Fruit fly (Drosophila melanogaster) whole organism, embryonic: ENCODE measurements around the gene CG31778.

Experiments used
- Atf-2 ChIP-seq: fragments of 200-800 bp; sonication (Bioruptor generic); optimal IDR thresholded peaks from 2 replicates; lab custom pipeline; 2016; ENCODE audit warnings: missing biosample characterization, missing genetic modification characterization
- B-H2 ChIP-seq: fragments of 200-800 bp; sonication (Bioruptor generic); optimal IDR thresholded peaks from 2 replicates; lab custom pipeline; 2018; ENCODE audit warnings: missing biosample characterization, mild to moderate bottlenecking, missing genetic modification characterization
- BtbVII ChIP-seq: fragments of 200-800 bp; sonication (Bioruptor generic); optimal IDR thresholded peaks from 3 replicates; lab custom pipeline; 2017; ENCODE audit warnings: missing biosample characterization, mild to moderate bottlenecking, missing genetic modification characterization
- CG11695 ChIP-seq: fragments of 200-800 bp; sonication (Bioruptor generic); IDR thresholded peaks from 3 replicates; pipeline ENCODE4 v1.3.6; 2022; ENCODE audit warnings: missing biosample characterization, missing genetic modification characterization
- CG11723 ChIP-seq: fragments of 200-800 bp; sonication (Bioruptor generic); optimal IDR thresholded peaks from 2 replicates; lab custom pipeline; 2017; ENCODE audit warnings: missing biosample characterization, mild to moderate bottlenecking, missing genetic modification characterization
- CG12942 ChIP-seq: fragments of 200-800 bp; sonication (Bioruptor generic); optimal IDR thresholded peaks from 3 replicates; lab custom pipeline; 2016; ENCODE audit warnings: missing biosample characterization, missing genetic modification characterization
- CG14050 ChIP-seq: fragments of 200-800 bp; sonication (Bioruptor generic); IDR thresholded peaks from 3 replicates; pipeline ENCODE4 v1.3.6; 2022; ENCODE audit warnings: missing biosample characterization, missing genetic modification characterization
- CG14965 ChIP-seq: fragments of 200-800 bp; sonication (Bioruptor generic); optimal IDR thresholded peaks from 2 replicates; lab custom pipeline; 2016; ENCODE audit warnings: missing biosample characterization, missing genetic modification characterization, borderline replicate concordance
- CG15514 ChIP-seq: fragments of 200-800 bp; sonication (Bioruptor generic); optimal IDR thresholded peaks from 3 replicates; lab custom pipeline; 2017; ENCODE audit warnings: missing biosample characterization, missing genetic modification characterization, mild to moderate bottlenecking, moderate library complexity, missing genetic modification reagents
- CG15696 ChIP-seq: fragments of 200-800 bp; sonication (Bioruptor generic); optimal IDR thresholded peaks from 2 replicates; lab custom pipeline; 2019; ENCODE audit warnings: missing biosample characterization, mild to moderate bottlenecking, missing genetic modification characterization, moderate library complexity
- CG17186 ChIP-seq: fragments of 200-800 bp; sonication (Bioruptor generic); optimal IDR thresholded peaks from 3 replicates; lab custom pipeline; 2017; ENCODE audit warnings: missing biosample characterization, missing genetic modification reagents, missing genetic modification characterization
- CG17612 ChIP-seq: fragments of 200-800 bp; sonication (Bioruptor generic); IDR thresholded peaks from 2 replicates; pipeline ENCODE4 v1.3.6; 2022; ENCODE audit warnings: missing biosample characterization, missing genetic modification characterization
- CG17829 ChIP-seq: fragments of 200-800 bp; optimal IDR thresholded peaks from 2 replicates; lab custom pipeline; 2019; ENCODE audit warnings: missing biosample characterization, mild to moderate bottlenecking, missing genetic modification characterization, moderate library complexity
- CG18262 ChIP-seq: fragments of 200-800 bp; optimal IDR thresholded peaks from 3 replicates; lab custom pipeline; 2019; ENCODE audit warnings: missing biosample characterization, mild to moderate bottlenecking, missing genetic modification characterization, moderate library complexity
- CG18619 ChIP-seq: fragments of 200-800 bp; sonication (Bioruptor generic); optimal IDR thresholded peaks from 3 replicates; lab custom pipeline; 2017; ENCODE audit warnings: missing biosample characterization, mild to moderate bottlenecking, missing genetic modification characterization
- CG2129 ChIP-seq: fragments of 200-800 bp; sonication (Bioruptor generic); IDR thresholded peaks from 2 replicates; pipeline ENCODE4 v1.3.6; 2022; ENCODE audit warnings: missing biosample characterization, missing genetic modification characterization; ENCODE audit not compliant: partially characterized antibody
- CG2889 ChIP-seq: fragments of 200-800 bp; sonication (Bioruptor generic); IDR thresholded peaks from 3 replicates; pipeline ENCODE4 v1.3.6; 2022; ENCODE audit warnings: missing biosample characterization, missing genetic modification characterization
- CG31224 ChIP-seq: fragments of 200-800 bp; sonication (Bioruptor generic); IDR thresholded peaks from 2 replicates; pipeline ENCODE4 v1.3.6; 2022; ENCODE audit warnings: missing biosample characterization, missing genetic modification characterization
- CG32772 ChIP-seq: fragments of 200-800 bp; sonication (Bioruptor generic); IDR thresholded peaks from 2 replicates; pipeline ENCODE4 v1.3.6; 2022; ENCODE audit warnings: missing biosample characterization, missing genetic modification characterization
- CG3281 ChIP-seq: fragments of 200-800 bp; sonication (Bioruptor generic); optimal IDR thresholded peaks from 3 replicates; lab custom pipeline; 2017; ENCODE audit warnings: missing biosample characterization, mild to moderate bottlenecking, missing genetic modification characterization
- CG34224 ChIP-seq: fragments of 200-800 bp; sonication (Bioruptor generic); IDR thresholded peaks from 3 replicates; pipeline ENCODE4 v1.3.6; 2022; ENCODE audit warnings: missing biosample characterization, missing genetic modification characterization; ENCODE audit not compliant: partially characterized antibody
- CG4282 ChIP-seq: fragments of 200-800 bp; sonication (Bioruptor generic); optimal IDR thresholded peaks from 2 replicates; lab custom pipeline; 2016; ENCODE audit warnings: missing biosample characterization, missing genetic modification characterization
- CG43689 ChIP-seq: fragments of 200-800 bp; sonication (Bioruptor generic); IDR thresholded peaks from 2 replicates; pipeline ENCODE4 v1.3.6; 2022; ENCODE audit warnings: missing biosample characterization, missing genetic modification characterization
- CG4424 ChIP-seq: fragments of 200-800 bp; sonication (Bioruptor generic); optimal IDR thresholded peaks from 3 replicates; lab custom pipeline; 2016; ENCODE audit warnings: missing biosample characterization, missing genetic modification characterization
- CG5180 ChIP-seq: fragments of 200-800 bp; sonication (Bioruptor generic); optimal IDR thresholded peaks from 3 replicates; lab custom pipeline; 2017; ENCODE audit warnings: missing biosample characterization, missing genetic modification characterization, mild to moderate bottlenecking, moderate library complexity, missing genetic modification reagents
- CG6813 ChIP-seq: fragments of 200-800 bp; sonication (Bioruptor generic); optimal IDR thresholded peaks from 2 replicates; lab custom pipeline; 2017; ENCODE audit warnings: missing biosample characterization, missing genetic modification characterization, mild to moderate bottlenecking, moderate library complexity, missing genetic modification reagents
- CG7745 ChIP-seq: fragments of 200-800 bp; sonication (Bioruptor generic); optimal IDR thresholded peaks from 2 replicates; lab custom pipeline; 2018; ENCODE audit warnings: missing biosample characterization, mild to moderate bottlenecking, missing genetic modification characterization, moderate library complexity
- CG8388 ChIP-seq: fragments of 200-800 bp; sonication (Bioruptor generic); optimal IDR thresholded peaks from 2 replicates; lab custom pipeline; 2019; ENCODE audit warnings: missing biosample characterization, mild to moderate bottlenecking, missing genetic modification characterization, moderate library complexity
- CHES-1-like ChIP-seq: fragments of 200-800 bp; sonication (Bioruptor generic); optimal IDR thresholded peaks from 2 replicates; lab custom pipeline; 2016; ENCODE audit warnings: missing biosample characterization, missing genetic modification characterization
- ERR ChIP-seq: fragments of 200-800 bp; sonication (Bioruptor generic); optimal IDR thresholded peaks from 2 replicates; lab custom pipeline; 2016; ENCODE audit warnings: missing biosample characterization, missing genetic modification characterization
- Hr51 ChIP-seq, 2 experiments: fragments of 200-800 bp; sonication (Bioruptor generic); optimal IDR thresholded peaks; 2 replicates in 1 of 2; 3 replicates in 1 of 2; lab custom pipeline; 2016 to 2018; ENCODE audit warnings: missing biosample characterization in 2 of 2, missing genetic modification characterization in 2 of 2, mild to moderate bottlenecking in 1 of 2, moderate library complexity in 1 of 2
- Kr ChIP-seq: fragments of 200-800 bp; sonication (Bioruptor generic); optimal IDR thresholded peaks from 2 replicates; lab custom pipeline; 2017; ENCODE audit warnings: missing biosample characterization, mild to moderate bottlenecking, missing genetic modification characterization
- Neu2 ChIP-seq: fragments of 200-800 bp; sonication (Bioruptor generic); optimal IDR thresholded peaks from 3 replicates; lab custom pipeline; 2016; ENCODE audit warnings: missing biosample characterization, missing genetic modification characterization, borderline replicate concordance
- Sry-β ChIP-seq: fragments of 200-800 bp; sonication (Bioruptor generic); optimal IDR thresholded peaks from 2 replicates; lab custom pipeline; 2018; ENCODE audit warnings: missing biosample characterization, mild to moderate bottlenecking, missing genetic modification characterization, moderate library complexity
- YL-1 ChIP-seq: fragments of 200-800 bp; sonication (Bioruptor generic); optimal IDR thresholded peaks from 3 replicates; lab custom pipeline; 2017; ENCODE audit warnings: missing biosample characterization, mild to moderate bottlenecking, missing genetic modification characterization
- abd-A ChIP-seq: fragments of 200-800 bp; sonication (Bioruptor generic); optimal IDR thresholded peaks from 3 replicates; lab custom pipeline; 2019; ENCODE audit warnings: missing biosample characterization, mild to moderate bottlenecking, missing genetic modification characterization, moderate library complexity
- al ChIP-seq: fragments of 200-800 bp; sonication (Bioruptor generic); IDR thresholded peaks from 2 replicates; pipeline ENCODE4 v1.3.6; 2022; ENCODE audit warnings: missing biosample characterization, missing genetic modification characterization
- ara ChIP-seq: fragments of 200-800 bp; sonication (Bioruptor generic); IDR thresholded peaks from 2 replicates; pipeline ENCODE4 v1.3.6; 2022; ENCODE audit warnings: missing biosample characterization, missing genetic modification characterization
- bsh ChIP-seq, 2 experiments: fragments of 200-800 bp; sonication (Bioruptor generic); optimal IDR thresholded peaks; 2 replicates each; lab custom pipeline; 2017 to 2018; ENCODE audit warnings: mild to moderate bottlenecking in 2 of 2, missing biosample characterization in 2 of 2, missing genetic modification characterization in 2 of 2, moderate library complexity in 1 of 2
- dmrt99B ChIP-seq: fragments of 200-800 bp; sonication (Bioruptor generic); optimal IDR thresholded peaks from 2 replicates; lab custom pipeline; 2018; ENCODE audit warnings: missing biosample characterization, mild to moderate bottlenecking, missing genetic modification characterization, moderate library complexity
- fru ChIP-seq: fragments of >200 bp; optimal IDR thresholded peaks from 2 replicates; lab custom pipeline; 2017
- gcm ChIP-seq: fragments of 200-800 bp; sonication (Bioruptor generic); optimal IDR thresholded peaks from 2 replicates; lab custom pipeline; 2019; ENCODE audit warnings: missing biosample characterization, mild to moderate bottlenecking, missing genetic modification characterization, moderate library complexity
- her ChIP-seq: fragments of 200-800 bp; sonication (Bioruptor generic); optimal IDR thresholded peaks from 2 replicates; lab custom pipeline; 2016; ENCODE audit warnings: missing biosample characterization, missing genetic modification characterization
- ken ChIP-seq: fragments of 200-800 bp; sonication (Bioruptor generic); IDR thresholded peaks from 3 replicates; pipeline ENCODE4 v1.3.6; 2022; ENCODE audit warnings: missing biosample characterization, missing genetic modification characterization
- nau ChIP-seq: fragments of 200-800 bp; sonication (Bioruptor generic); optimal IDR thresholded peaks from 3 replicates; lab custom pipeline; 2017; ENCODE audit warnings: missing biosample characterization, mild to moderate bottlenecking, missing genetic modification characterization, missing genetic modification reagents
- otp ChIP-seq: fragments of 200-800 bp; sonication (Bioruptor generic); IDR thresholded peaks from 3 replicates; pipeline ENCODE4, ENCODE4 v1.3.6; 2022; ENCODE audit warnings: missing biosample characterization, missing genetic modification characterization
- pnt ChIP-seq: fragments of 200-800 bp; sonication (Bioruptor generic); optimal IDR thresholded peaks from 3 replicates; lab custom pipeline; 2016; ENCODE audit warnings: missing biosample characterization, missing genetic modification characterization
- run ChIP-seq: fragments of 200-800 bp; sonication (Bioruptor generic); optimal IDR thresholded peaks from 3 replicates; lab custom pipeline; 2018; ENCODE audit warnings: missing biosample characterization, mild to moderate bottlenecking, missing genetic modification characterization
- sens ChIP-seq: fragments of 200-800 bp; sonication (Bioruptor generic); peaks from one replicate; lab custom pipeline; 2016; ENCODE audit warnings: missing biosample characterization, missing genetic modification characterization
- tna ChIP-seq: fragments of 200-800 bp; sonication (Bioruptor generic); IDR thresholded peaks from 2 replicates; pipeline ENCODE4 v1.3.6; 2022; ENCODE audit warnings: missing biosample characterization, missing genetic modification characterization; ENCODE audit not compliant: partially characterized antibody

CG31778 gene

dm6 chr2L:3719414-3719959 is 14.2 kb upstream of the CG31778 start (continued):
- no peak for TF ChIP-seq CG14050 (GFP tag; lab: Robert Waterston, UW)
- TF ChIP-seq CG43689 (GFP tag; lab: Robert Waterston, UW) = no peak
- TF ChIP-seq run (tag; lab: Kevin White, UChicago) = no peak
- TF ChIP-seq CG2129 = no peak
- TF ChIP-seq ERR = no peak
- TF ChIP-seq CG2889 (GFP tag; lab: Robert Waterston, UW) = no peak
- TF ChIP-seq sens (GFP tag; lab: Kevin White, UChicago) = peak; percentile 70
- no peak for TF ChIP-seq pnt (GFP tag; lab: Kevin White, UChicago)
- no peak; the same call in 1 of the 2 replicates for TF ChIP-seq ara (GFP tag; lab: Robert Waterston, UW)
- TF ChIP-seq Atf-2 (GFP tag; lab: Kevin White, UChicago) = no peak
- no peak for TF ChIP-seq CG11723
- no peak for TF ChIP-seq ken (GFP tag; lab: Robert Waterston, UW)
- TF ChIP-seq CG4282 (GFP tag; lab: Kevin White, UChicago) = no peak
- no peak for TF ChIP-seq Neu2 (GFP tag; lab: Kevin White, UChicago)
- TF ChIP-seq CG7745 (tag; lab: Kevin White, UChicago) = no peak
- TF ChIP-seq CG6813 (GFP tag; lab: Kevin White, UChicago) = peak; percentile 29
- peak in 1 of 2 experiments; percentile 43 for TF ChIP-seq bsh (GFP tag; optimal IDR thresholded peaks at IDR 0.05; lab: Kevin White, UChicago)
- TF ChIP-seq nau = peak; percentile 39
- TF ChIP-seq her = no peak
- 0 out of 3 replicates have a peak, but pooled peaks have one; percentile 20 for TF ChIP-seq CG11695
- no peak for TF ChIP-seq tna (GFP tag; lab: Robert Waterston, UW)
- TF ChIP-seq CG8388 = no peak
- peak; percentile 1 for TF ChIP-seq CG15514 (GFP tag; lab: Kevin White, UChicago)
- TF ChIP-seq CG4424 = peak; percentile 36
- no peak for TF ChIP-seq CG17612 (GFP tag; lab: Robert Waterston, UW)
- TF ChIP-seq CHES-1-like (GFP tag; lab: Kevin White, UChicago) = no peak
- no peak for TF ChIP-seq CG14965 (GFP tag; lab: Kevin White, UChicago)
- no peak for TF ChIP-seq CG32772 (GFP tag; lab: Robert Waterston, UW)
- no peak for TF ChIP-seq Sry-β (GFP tag; lab: Kevin White, UChicago)
- TF ChIP-seq dmrt99B = peak; percentile 58
- no peak for TF ChIP-seq Kr
- TF ChIP-seq otp (GFP tag; lab: Robert Waterston, UW) = no peak
- peak; percentile 36 for TF ChIP-seq BtbVII (GFP tag; lab: Kevin White, UChicago)
- peak; percentile 8 for TF ChIP-seq CG18619 (GFP tag; lab: Kevin White, UChicago)
- TF ChIP-seq B-H2 (GFP tag; lab: Kevin White, UChicago) = no peak
- no peak for TF ChIP-seq abd-A (tag; lab: Kevin White, UChicago)
- no peak for TF ChIP-seq CG17829
- TF ChIP-seq CG15696 (tag; lab: Kevin White, UChicago) = no peak
- TF ChIP-seq al (GFP tag; lab: Robert Waterston, UW) = peak; percentile 36; the same call in 1 of the 2 replicates
- no peak for TF ChIP-seq CG31224 (GFP tag; lab: Robert Waterston, UW)
- TF ChIP-seq fru = no peak
- no peak for TF ChIP-seq CG12942
- no peak for TF ChIP-seq gcm (GFP tag; lab: Kevin White, UChicago)
- TF ChIP-seq CG18262 (tag; lab: Kevin White, UChicago) = no peak
- TF ChIP-seq CG34224 (GFP tag; lab: Robert Waterston, UW) = no peak
- no peak for TF ChIP-seq CG17186 (GFP tag; lab: Kevin White, UChicago)
- TF ChIP-seq CG3281 (GFP tag; lab: Kevin White, UChicago) = peak; percentile 59
- TF ChIP-seq Hr51 (GFP tag; optimal IDR thresholded peaks at IDR 0.05; lab: Kevin White, UChicago) = no peak
- TF ChIP-seq YL-1 (GFP tag; lab: Kevin White, UChicago) = no peak
- TF ChIP-seq CG5180 = no peak
